Worm (Caenorhabditis elegans) whole organism, L4 larva: ENCODE results near the gene F41E6.15.

Experiments
- F44E2.7 ChIP-seq: fragments of 200-800 bp; sonication (Bioruptor generic); IDR thresholded peaks from 2 replicates; pipeline ENCODE4 v2.1.2; 2022; ENCODE audit warnings: missing genetic modification characterization, missing compliant biosample characterization
- T20F7.1 ChIP-seq: fragments of 200-800 bp; sonication (Bioruptor generic); optimal IDR thresholded peaks from 2 replicates; lab custom pipeline; 2018; ENCODE audit warnings: mild to moderate bottlenecking, missing genetic modification characterization, missing compliant biosample characterization
- T26A8.4 ChIP-seq: fragments of 200-800 bp; sonication (Bioruptor generic); IDR thresholded peaks from 2 replicates; pipeline ENCODE4 v1.3.6; 2022; ENCODE audit warnings: missing genetic modification characterization, missing compliant biosample characterization
- Y75B8A.6 ChIP-seq: fragments of 200-800 bp; sonication (Bioruptor generic); IDR thresholded peaks from 2 replicates; pipeline ENCODE4 v1.3.6; 2022; ENCODE audit warnings: missing genetic modification reagents, missing genetic modification characterization, missing compliant biosample characterization
- aha-1 ChIP-seq: fragments of 150-350 bp; peaks from one replicate; lab custom pipeline; 2014; ENCODE audit warnings: missing biosample characterization, missing genetic modification characterization
- aly-2 ChIP-seq: sonication (generic microtip); optimal IDR thresholded peaks from 2 replicates; lab custom pipeline; 2018; ENCODE audit warnings: missing biosample characterization, missing genetic modification characterization
- ama-1 ChIP-seq: fragments of 150-350 bp; optimal IDR thresholded peaks from 2 replicates; lab custom pipeline; 2014; ENCODE audit warnings: inconsistent platforms, mixed read lengths
- attf-4 ChIP-seq: sonication (generic microtip); optimal IDR thresholded peaks from 3 replicates; lab custom pipeline; 2017; ENCODE audit warnings: missing biosample characterization, missing genetic modification characterization
- ceh-28 ChIP-seq: fragments of 150-350 bp; optimal IDR thresholded peaks from 2 replicates; lab custom pipeline; 2014; ENCODE audit warnings: missing biosample characterization, missing genetic modification reagents, missing genetic modification characterization
- daf-12 ChIP-seq: fragments of 150-350 bp; optimal IDR thresholded peaks from 2 replicates; lab custom pipeline; 2014; ENCODE audit warnings: missing biosample characterization, missing genetic modification reagents, missing genetic modification characterization
- daf-16 ChIP-seq, 3 experiments: sonication (generic microtip); optimal IDR thresholded peaks; 2 replicates each; lab custom pipeline; 2016 to 2017; ENCODE audit warnings: missing genetic modification characterization in 3 of 3, missing genetic modification reagents in 3 of 3, mild to moderate bottlenecking in 2 of 3, missing compliant biosample characterization in 2 of 3, missing biosample characterization in 1 of 3, moderate library complexity in 1 of 3
- daf-19 ChIP-seq: fragments of 200-800 bp; sonication (Bioruptor generic); conservative IDR thresholded peaks from 2 replicates; pipeline ENCODE4 v1.3.6; 2022; ENCODE audit warnings: missing genetic modification characterization, missing compliant biosample characterization
- dmd-8 ChIP-seq: fragments of 200-800 bp; sonication (Bioruptor generic); IDR thresholded peaks from 2 replicates; pipeline ENCODE4 v1.3.6; 2022; ENCODE audit warnings: missing genetic modification characterization, missing compliant biosample characterization
- duxl-1 ChIP-seq: sonication (generic microtip); optimal IDR thresholded peaks from 2 replicates; lab custom pipeline; 2016; ENCODE audit warnings: mild to moderate bottlenecking, missing genetic modification characterization, moderate library complexity, missing compliant biosample characterization; ENCODE audit not compliant: poor library complexity
- hlh-30 ChIP-seq: sonication (generic microtip); optimal IDR thresholded peaks from 2 replicates; lab custom pipeline; 2017; ENCODE audit warnings: antibody characterized with exemption, mild to moderate bottlenecking, missing genetic modification characterization, missing compliant biosample characterization; ENCODE audit not compliant: insufficient read depth
- hmg-1.1 ChIP-seq: fragments of 200-800 bp; sonication (Bioruptor generic); IDR thresholded peaks from 2 replicates; pipeline ENCODE4 v1.3.6; 2022; ENCODE audit warnings: missing genetic modification reagents, missing genetic modification characterization, missing compliant biosample characterization
- lin-15B ChIP-seq: fragments of 150-350 bp; sonication (generic microtip); optimal IDR thresholded peaks from 3 replicates; lab custom pipeline; 2014; ENCODE audit warnings: missing biosample characterization, missing genetic modification characterization
- lir-3 ChIP-seq: sonication (generic microtip); optimal IDR thresholded peaks from 2 replicates; lab custom pipeline; 2016; ENCODE audit warnings: mild to moderate bottlenecking, missing genetic modification characterization, missing compliant biosample characterization
- lsy-2 ChIP-seq, 2 experiments: fragments of 150-350 bp in 1 of 2; sonication (generic microtip) in 1 of 2; optimal IDR thresholded peaks; 2 replicates each; lab custom pipeline; 2014 to 2017; ENCODE audit warnings: missing biosample characterization in 2 of 2, missing genetic modification characterization in 2 of 2
- madf-9 ChIP-seq: fragments of 200-800 bp; sonication (Bioruptor generic); conservative IDR thresholded peaks from 2 replicates; pipeline ENCODE4 v1.3.6; 2022; ENCODE audit warnings: missing genetic modification reagents, missing genetic modification characterization, missing compliant biosample characterization
- mdl-1 ChIP-seq, 2 experiments: fragments of 150-350 bp in 1 of 2; sonication (generic microtip) in 1 of 2; optimal IDR thresholded peaks; 2 replicates each; lab custom pipeline; 2014 to 2017; ENCODE audit warnings: missing biosample characterization in 2 of 2, missing genetic modification characterization in 2 of 2
- mxl-3 ChIP-seq: fragments of 200-800 bp; sonication (Bioruptor generic); optimal IDR thresholded peaks from 2 replicates; lab custom pipeline; 2018; ENCODE audit warnings: mild to moderate bottlenecking, missing genetic modification characterization, missing compliant biosample characterization
- nhr-102 ChIP-seq: sonication (generic microtip); optimal IDR thresholded peaks from 2 replicates; lab custom pipeline; 2016; ENCODE audit warnings: mild to moderate bottlenecking, missing genetic modification characterization, moderate library complexity, missing compliant biosample characterization
- nhr-11 ChIP-seq: fragments of 150-350 bp; optimal IDR thresholded peaks from 2 replicates; lab custom pipeline; 2014; ENCODE audit warnings: missing biosample characterization, missing genetic modification characterization
- nhr-25 ChIP-seq: sonication (generic microtip); optimal IDR thresholded peaks from 2 replicates; lab custom pipeline; 2017; ENCODE audit warnings: missing genetic modification characterization, mild to moderate bottlenecking, missing compliant biosample characterization, antibody characterized with exemption, moderate library complexity, borderline replicate concordance; ENCODE audit not compliant: insufficient read depth
- nhr-28 ChIP-seq: fragments of 150-350 bp; optimal IDR thresholded peaks from 2 replicates; lab custom pipeline; 2014; ENCODE audit warnings: missing biosample characterization, missing genetic modification characterization
- nhr-76 ChIP-seq: fragments of 150-350 bp; optimal IDR thresholded peaks from 2 replicates; lab custom pipeline; 2014; ENCODE audit warnings: missing biosample characterization, missing genetic modification characterization
- nhr-77 ChIP-seq: fragments of 150-350 bp; optimal IDR thresholded peaks from 2 replicates; lab custom pipeline; 2014; ENCODE audit warnings: missing biosample characterization, missing genetic modification characterization
- pha-4 ChIP-seq, 2 experiments: fragments of 150-350 bp in 1 of 2; fragments of 200-800 bp in 1 of 2; sonication (Bioruptor generic) in 1 of 2; IDR thresholded peaks in 1 of 2; optimal IDR thresholded peaks in 1 of 2; 2 replicates each; pipeline versions ENCODE4 v1.3.6 to Lab custom; 2014 to 2022; ENCODE audit warnings: missing genetic modification characterization in 2 of 2, missing genetic modification reagents in 2 of 2, missing biosample characterization in 1 of 2, missing compliant biosample characterization in 1 of 2
- php-3 ChIP-seq: fragments of 200-800 bp; sonication (Bioruptor generic); IDR thresholded peaks from 2 replicates; pipeline ENCODE4 v1.3.6; 2022; ENCODE audit warnings: missing genetic modification reagents, missing genetic modification characterization, missing compliant biosample characterization
- saeg-2 ChIP-seq: fragments of 200-800 bp; sonication (Bioruptor generic); IDR thresholded peaks from 2 replicates; pipeline ENCODE4 v1.3.6; 2022; ENCODE audit warnings: missing genetic modification reagents, missing genetic modification characterization, missing compliant biosample characterization
- spr-1 ChIP-seq: sonication (generic microtip); optimal IDR thresholded peaks from 2 replicates; lab custom pipeline; 2016; ENCODE audit warnings: mild to moderate bottlenecking, missing genetic modification characterization, missing compliant biosample characterization
- tra-1 ChIP-seq: fragments of 200-800 bp; sonication (Bioruptor generic); IDR thresholded peaks from 2 replicates; pipeline ENCODE4 v1.3.6; 2022; ENCODE audit warnings: missing genetic modification reagents, missing genetic modification characterization, missing compliant biosample characterization
- unc-62 ChIP-seq, 3 experiments: fragments of 150-350 bp in 1 of 3; sonication (generic microtip); optimal IDR thresholded peaks in 2 of 3; peaks in 1 of 3; 1 replicate in 1 of 3; 2 replicates in 2 of 3; lab custom pipeline; 2014 to 2017; ENCODE audit warnings: missing biosample characterization in 3 of 3, missing genetic modification characterization in 3 of 3, missing genetic modification reagents in 3 of 3, missing genotype in 1 of 3
- zfp-3 ChIP-seq: fragments of 200-800 bp; sonication (Bioruptor generic); conservative IDR thresholded peaks from 2 replicates; pipeline ENCODE4 v1.3.6; 2022; ENCODE audit warnings: missing genetic modification reagents, missing genetic modification characterization, missing compliant biosample characterization
- zip-2 ChIP-seq: fragments of 150-350 bp; optimal IDR thresholded peaks from 2 replicates; lab custom pipeline; 2014; ENCODE audit warnings: missing biosample characterization, missing genetic modification characterization
- ztf-7 ChIP-seq: fragments of 150-350 bp; optimal IDR thresholded peaks from 2 replicates; lab custom pipeline; 2014; ENCODE audit warnings: missing biosample characterization, missing genetic modification characterization

F41E6.15 gene

ce11 chrV:8631277-8631765 is 28.8 kb upstream of the F41E6.15 start, which contains the start of gene atg-18 (continued):
- peak; percentile 42; the same call in 1 of the 2 replicates for TF ChIP-seq madf-9 (GFP tag; lab: Robert Waterston, UW)
- peak; percentile 22 for TF ChIP-seq nhr-25 (tag; lab: Kevin White, UChicago)
- 0 out of 2 replicates have a peak, but pooled peaks have one; percentile 28 for TF ChIP-seq php-3 (GFP tag; lab: Robert Waterston, UW)
- TF ChIP-seq T20F7.1 (GFP tag; lab: Kevin White, UChicago), result peak; percentile 18
- TF ChIP-seq zfp-3, result no peak
- TF ChIP-seq aha-1, result peak; percentile 93
- no peak for TF ChIP-seq ceh-28 (tag; lab: Kevin White, UChicago)
- no peak for TF ChIP-seq daf-19 (GFP tag; lab: Robert Waterston, UW)
- peak; percentile 51 for TF ChIP-seq nhr-102
- TF ChIP-seq aly-2, result no peak
- no peak for TF ChIP-seq tra-1
- peak; percentile 67 for TF ChIP-seq nhr-11 (tag; lab: Kevin White, UChicago)
- TF ChIP-seq daf-16 (GFP tag; optimal IDR thresholded peaks at IDR 0.05; lab: Kevin White, UChicago), result peak in 1 of 2 experiments; percentile 64
- peak; percentile 80 for TF ChIP-seq daf-16 (tag; optimal IDR thresholded peaks at IDR 0.05; lab: Kevin White, UChicago)
- no peak for TF ChIP-seq F44E2.7
- no peak for TF ChIP-seq ztf-7 (tag; lab: Kevin White, UChicago)
- no peak for TF ChIP-seq dmd-8 (GFP tag; lab: Robert Waterston, UW)
- no peak for TF ChIP-seq pha-4 (GFP tag; IDR thresholded peaks at IDR 0.05; lab: Robert Waterston, UW)
- TF ChIP-seq pha-4 (tag; optimal IDR thresholded peaks at IDR 0.05; lab: Kevin White, UChicago), result peak; percentile 30
- TF ChIP-seq mxl-3 (GFP tag; lab: Kevin White, UChicago), result peak; percentile 70
- TF ChIP-seq attf-4, result no peak
- TF ChIP-seq lir-3 (tag; lab: Kevin White, UChicago), result no peak
- TF ChIP-seq mdl-1 (tag; optimal IDR thresholded peaks at IDR 0.05; lab: Kevin White, UChicago), result peak; percentile 17 to 57
- peak; percentile 11 for TF ChIP-seq spr-1 (tag; lab: Kevin White, UChicago)
- TF ChIP-seq hlh-30 (tag; lab: Kevin White, UChicago), result peak; percentile 98
- no peak for TF ChIP-seq lin-15B (tag; lab: Kevin White, UChicago)
- TF ChIP-seq saeg-2 (GFP tag; lab: Robert Waterston, UW), result no peak
- peak; percentile 43 for TF ChIP-seq nhr-77 (tag; lab: Kevin White, UChicago)
- TF ChIP-seq zip-2 (tag; lab: Kevin White, UChicago), result no peak
- no peak; the same call in 1 of the 2 replicates for TF ChIP-seq T26A8.4
- TF ChIP-seq nhr-76, result no peak
- no peak for TF ChIP-seq Y75B8A.6 (GFP tag; lab: Robert Waterston, UW)
- TF ChIP-seq nhr-28 (tag; lab: Kevin White, UChicago), result peak; percentile 65

ce11 chrV:8629029-8629428 is 26.5 kb upstream of the F41E6.15 start, which contains the start of gene F41E6.12:
F41E6.12 (minus strand) TSS chrV:8629129.
- TF ChIP-seq aha-1 (peak; percentile 88), duxl-1 (tag; lab: Kevin White, UChicago) (peak; percentile 15), lsy-2 (tag; optimal IDR thresholded peaks at IDR 0.05; lab: Kevin White, UChicago) (peak in 1 of 2 experiments; percentile 12), php-3 (GFP tag; lab: Robert Waterston, UW) (no peak), ama-1 (peak; percentile 36), daf-12 (tag; lab: Kevin White, UChicago) (no peak)
- TF ChIP-seq, all 104 proteins: peak for 4

ce11 chrV:8627580-8627979 is 25.0 kb upstream of the F41E6.15 start:
- TF ChIP-seq nhr-28 (tag; lab: Kevin White, UChicago) (no peak), hmg-1.1 (GFP tag; lab: Robert Waterston, UW) (no peak), unc-62 (GFP tag; optimal IDR thresholded peaks at IDR 0.05 in 1 of 2; lab: Kevin White, UChicago) (peak in 1 of 2 experiments; percentile 93), unc-62 (tag; optimal IDR thresholded peaks at IDR 0.05; lab: Kevin White, UChicago) (no peak)
